Fruit fly (Drosophila melanogaster) whole organism, wandering third instar larva: ENCODE measurements around the gene CG17726.
A peak's percentile ranks its signal among the peaks of the same experiment; 100 is the strongest.

Experiments used
- Abd-B ChIP-seq: fragments of >200 bp; optimal IDR thresholded peaks from 2 replicates; lab custom pipeline; 2017; ENCODE audit warnings: missing biosample characterization, missing genetic modification characterization
- CG32264 ChIP-seq: fragments of 200-800 bp; sonication (Bioruptor generic); optimal IDR thresholded peaks from 2 replicates; lab custom pipeline; 2016; ENCODE audit warnings: missing biosample characterization, missing genetic modification characterization
- CG9705 ChIP-seq: fragments of 200-800 bp; sonication (Bioruptor generic); optimal IDR thresholded peaks from 2 replicates; lab custom pipeline; 2018; ENCODE audit warnings: missing biosample characterization, mild to moderate bottlenecking, missing genetic modification characterization
- CrebA ChIP-seq: fragments of 200-800 bp; sonication (Bioruptor generic); optimal IDR thresholded peaks from 2 replicates; lab custom pipeline; 2016; ENCODE audit warnings: missing biosample characterization, mild to moderate bottlenecking, missing genetic modification characterization, borderline replicate concordance
- Dfd ChIP-seq: fragments of >200 bp; optimal IDR thresholded peaks from 2 replicates; lab custom pipeline; 2017; ENCODE audit warnings: missing biosample characterization, missing genetic modification characterization
- Dif ChIP-seq: fragments of 200-275, 200-300 bp; sonication (Bioruptor generic); optimal IDR thresholded peaks from 2 replicates; lab custom pipeline; 2018; ENCODE audit warnings: missing biosample characterization, missing genetic modification characterization; ENCODE audit not compliant: partially characterized antibody
- GATAd ChIP-seq: sonication (Bioruptor generic); optimal IDR thresholded peaks from 2 replicates; lab custom pipeline; 2016; ENCODE audit warnings: missing biosample characterization, missing genetic modification characterization
- HLH106 ChIP-seq: fragments of 200-800 bp; optimal IDR thresholded peaks from 3 replicates; lab custom pipeline; 2019; ENCODE audit warnings: missing biosample characterization, mild to moderate bottlenecking, missing genetic modification characterization, moderate library complexity
- Hnf4 ChIP-seq: fragments of 200-800 bp; sonication (Bioruptor generic); optimal IDR thresholded peaks from 2 replicates; lab custom pipeline; 2016; ENCODE audit warnings: missing biosample characterization, mild to moderate bottlenecking, missing genetic modification characterization
- Hr78 ChIP-seq: fragments of >200 bp; optimal IDR thresholded peaks from 2 replicates; lab custom pipeline; 2017; ENCODE audit warnings: missing biosample characterization, missing genetic modification characterization
- Hr83 ChIP-seq: fragments of 200-300 bp; sonication (Bioruptor generic); optimal IDR thresholded peaks from 2 replicates; lab custom pipeline; 2016; ENCODE audit warnings: missing biosample characterization, mild to moderate bottlenecking, missing genetic modification characterization, moderate library complexity; ENCODE audit not compliant: poor library complexity, severe bottlenecking
- Jra ChIP-seq: sonication (Bioruptor generic); optimal IDR thresholded peaks from 2 replicates; lab custom pipeline; 2016; ENCODE audit warnings: missing biosample characterization, missing genetic modification characterization
- Mio ChIP-seq: sonication (Bioruptor generic); optimal IDR thresholded peaks from 2 replicates; lab custom pipeline; 2016; ENCODE audit warnings: missing biosample characterization, missing genetic modification characterization
- Myc ChIP-seq: fragments of >200 bp; optimal IDR thresholded peaks from 2 replicates; lab custom pipeline; 2017
- N ChIP-seq: fragments of >200 bp; optimal IDR thresholded peaks from 2 replicates; lab custom pipeline; 2018; ENCODE audit warnings: missing biosample characterization, missing external identifiers, missing genetic modification characterization
- OdsH ChIP-seq: fragments of 200-800 bp; sonication (Bioruptor generic); optimal IDR thresholded peaks from 2 replicates; lab custom pipeline; 2016; ENCODE audit warnings: missing biosample characterization, mild to moderate bottlenecking, missing genetic modification characterization
- Rel ChIP-seq, 2 experiments: fragments of 200-800 bp; sonication (Bioruptor generic) in 1 of 2; optimal IDR thresholded peaks; 2 replicates in 1 of 2; 3 replicates in 1 of 2; lab custom pipeline; 2016 to 2019; ENCODE audit warnings: mild to moderate bottlenecking in 2 of 2, missing biosample characterization in 2 of 2, missing genetic modification characterization in 2 of 2, moderate library complexity in 1 of 2
- Sp1 ChIP-seq: fragments of 200-800 bp; sonication (Bioruptor generic); optimal IDR thresholded peaks from 3 replicates; lab custom pipeline; 2019; ENCODE audit warnings: missing biosample characterization, mild to moderate bottlenecking, missing genetic modification characterization, moderate library complexity
- Vsx2 ChIP-seq: fragments of 200-300, 225-300 bp; sonication (Bioruptor generic); optimal IDR thresholded peaks from 2 replicates; lab custom pipeline; 2018; ENCODE audit warnings: missing biosample characterization, missing genetic modification characterization; ENCODE audit not compliant: partially characterized antibody
- br ChIP-seq: fragments of 200-800 bp; sonication (Bioruptor generic); optimal IDR thresholded peaks from 2 replicates; lab custom pipeline; 2016; ENCODE audit warnings: missing biosample characterization, missing genetic modification characterization
- brk ChIP-seq: fragments of 200-800 bp; sonication (Bioruptor generic); optimal IDR thresholded peaks from 2 replicates; lab custom pipeline; 2016; ENCODE audit warnings: missing biosample characterization, mild to moderate bottlenecking, missing genetic modification characterization
- dl ChIP-seq, 2 experiments: fragments of 175-275, 200-275 bp in 1 of 2; fragments of 200-275 bp in 1 of 2; sonication (Bioruptor generic); optimal IDR thresholded peaks; lab custom pipeline; 2018; ENCODE audit warnings: mild to moderate bottlenecking in 2 of 2, missing biosample characterization in 2 of 2, missing genetic modification characterization in 2 of 2, moderate library complexity in 2 of 2; ENCODE audit not compliant: partially characterized antibody in 2 of 2, insufficient read depth in 1 of 2
- dmrt93B ChIP-seq: fragments of 200-800 bp; sonication (Bioruptor generic); optimal IDR thresholded peaks from 2 replicates; lab custom pipeline; 2018; ENCODE audit warnings: missing biosample characterization, mild to moderate bottlenecking, missing genetic modification characterization
- dsf ChIP-seq: sonication (Bioruptor generic); optimal IDR thresholded peaks from 2 replicates; lab custom pipeline; 2016; ENCODE audit warnings: missing biosample characterization, missing genetic modification characterization, borderline replicate concordance
- ey ChIP-seq: fragments of 200-800 bp; sonication (Bioruptor generic); optimal IDR thresholded peaks from 2 replicates; lab custom pipeline; 2016; ENCODE audit warnings: missing biosample characterization, missing genetic modification characterization
- foxo ChIP-seq, 2 experiments: fragments of 200-800 bp; sonication (Bioruptor generic); optimal IDR thresholded peaks; 2 replicates in 1 of 2; 3 replicates in 1 of 2; lab custom pipeline; 2016 to 2017; ENCODE audit warnings: missing biosample characterization in 2 of 2, missing genetic modification characterization in 2 of 2
- fru ChIP-seq: fragments of 200-800 bp; sonication (Bioruptor generic); optimal IDR thresholded peaks from 3 replicates; lab custom pipeline; 2016; ENCODE audit warnings: missing biosample characterization, mild to moderate bottlenecking, missing genetic modification characterization
- h ChIP-seq: fragments of 200-800 bp; sonication (Bioruptor generic); optimal IDR thresholded peaks from 3 replicates; lab custom pipeline; 2016; ENCODE audit warnings: missing biosample characterization, mild to moderate bottlenecking, missing genetic modification characterization
- jim ChIP-seq: fragments of 175-275, 200-325 bp; sonication (Bioruptor generic); optimal IDR thresholded peaks from 2 replicates; lab custom pipeline; 2016; ENCODE audit warnings: missing biosample characterization, mild to moderate bottlenecking, missing genetic modification characterization
- lola ChIP-seq: fragments of >200 bp; optimal IDR thresholded peaks from 2 replicates; lab custom pipeline; 2017; ENCODE audit warnings: missing biosample characterization, missing genetic modification characterization
- psq ChIP-seq: fragments of 200-800 bp; sonication (Bioruptor generic); optimal IDR thresholded peaks from 3 replicates; lab custom pipeline; 2017; ENCODE audit warnings: missing biosample characterization, mild to moderate bottlenecking, missing genetic modification characterization, moderate library complexity
- rgr ChIP-seq: fragments of 200-800 bp; sonication (Bioruptor generic); optimal IDR thresholded peaks from 3 replicates; lab custom pipeline; 2016; ENCODE audit warnings: missing biosample characterization, mild to moderate bottlenecking, missing genetic modification characterization
- sage ChIP-seq: fragments of 200-800 bp; sonication (Bioruptor generic); optimal IDR thresholded peaks from 2 replicates; lab custom pipeline; 2016; ENCODE audit warnings: missing biosample characterization, mild to moderate bottlenecking, missing genetic modification characterization
- sv ChIP-seq: fragments of 200-800 bp; sonication (Bioruptor generic); optimal IDR thresholded peaks from 3 replicates; lab custom pipeline; 2016; ENCODE audit warnings: missing biosample characterization, missing genetic modification characterization
- tai ChIP-seq: sonication (Bioruptor generic); optimal IDR thresholded peaks from 2 replicates; lab custom pipeline; 2016; ENCODE audit warnings: missing biosample characterization, missing genetic modification characterization
- usp ChIP-seq: fragments of >200 bp; optimal IDR thresholded peaks from 2 replicates; lab custom pipeline; 2017; ENCODE audit warnings: missing biosample characterization, missing genetic modification characterization
- woc ChIP-seq: sonication (Bioruptor generic); optimal IDR thresholded peaks from 2 replicates; lab custom pipeline; 2016; ENCODE audit warnings: missing biosample characterization, mild to moderate bottlenecking, missing genetic modification characterization

CG17726 gene

dm6 chr3R:11216156-11216630, 10.4 kb upstream of the CG17726 start, which contains the start of the genes RpS25 and CG4820:
Gene RpS25, minus strand, starts transcription at chr3R:11216287.
Gene CG4820, plus strand, starts transcription at chr3R:11216535.
- peak; percentile 83 for TF ChIP-seq HLH106
- no peak for TF ChIP-seq usp (GFP tag; lab: Kevin White, UChicago)
- peak; percentile 52 for TF ChIP-seq Dif (GFP tag; lab: Kevin White, UChicago)
- peak; percentile 88 for TF ChIP-seq br (GFP tag; lab: Kevin White, UChicago)
- no peak for TF ChIP-seq Rel (GFP tag; optimal IDR thresholded peaks at IDR 0.05; lab: Kevin White, UChicago)
- peak; percentile 61 for TF ChIP-seq Rel (tag; optimal IDR thresholded peaks at IDR 0.05; lab: Kevin White, UChicago)
- TF ChIP-seq Hnf4 (GFP tag; lab: Kevin White, UChicago): peak; percentile 52
- TF ChIP-seq Myc (lab: Kevin White, UChicago): peak; percentile 60
- peak; percentile 77 for TF ChIP-seq Mio (GFP tag; lab: Kevin White, UChicago)
- TF ChIP-seq dl (GFP tag; optimal IDR thresholded peaks at IDR 0.05; lab: Kevin White, UChicago; ENCODE audit: insufficient read depth in 1 of 2, partially characterized antibody in 2 of 2): no peak
- peak; percentile 89 for TF ChIP-seq Sp1
- no peak for TF ChIP-seq sage (GFP tag; lab: Kevin White, UChicago)
- TF ChIP-seq sv: peak; percentile 82
- peak; percentile 93 for TF ChIP-seq rgr
- no peak for TF ChIP-seq jim
- TF ChIP-seq psq (GFP tag; lab: Kevin White, UChicago): peak; percentile 63
- peak; percentile 83 for TF ChIP-seq fru (GFP tag; lab: Kevin White, UChicago)
- TF ChIP-seq brk: no peak
- TF ChIP-seq OdsH: peak; percentile 82
- TF ChIP-seq Hr78 (GFP tag; lab: Kevin White, UChicago): no peak
- peak; percentile 18 for TF ChIP-seq dsf
- TF ChIP-seq foxo (GFP tag; optimal IDR thresholded peaks at IDR 0.05; lab: Kevin White, UChicago): peak in 1 of 2 experiments; percentile 78
- peak; percentile 95 for TF ChIP-seq dmrt93B (GFP tag; lab: Kevin White, UChicago)
- peak; percentile 95 for TF ChIP-seq Vsx2 (GFP tag; lab: Kevin White, UChicago)
- peak; percentile 12 for TF ChIP-seq woc (GFP tag; lab: Kevin White, UChicago)
- peak; percentile 56 for TF ChIP-seq CG32264 (GFP tag; lab: Kevin White, UChicago)
- TF ChIP-seq Abd-B (GFP tag; lab: Kevin White, UChicago): no peak
- TF ChIP-seq CG9705 (GFP tag; lab: Kevin White, UChicago): peak; percentile 91
- no peak for TF ChIP-seq Dfd
- peak; percentile 78 for TF ChIP-seq Jra (GFP tag; lab: Kevin White, UChicago)
- TF ChIP-seq h (GFP tag; lab: Kevin White, UChicago): peak; percentile 89
- TF ChIP-seq Hr83 (GFP tag; lab: Kevin White, UChicago): peak; percentile 93
- TF ChIP-seq ey (GFP tag; lab: Kevin White, UChicago): peak; percentile 69

- TF ChIP-seq Hnf4 (GFP tag; lab: Kevin White, UChicago): no peak
- TF ChIP-seq Hr83 (GFP tag; lab: Kevin White, UChicago): peak; percentile 46
- TF ChIP-seq woc (GFP tag; lab: Kevin White, UChicago): peak; percentile 64
- peak; percentile 8 for TF ChIP-seq h (GFP tag; lab: Kevin White, UChicago)
Observed at dm6 chr3R:11219883-11220282, 6.7 kb upstream of the CG17726 start, which contains the start of gene CG6689. Gene CG6689, minus strand, starts transcription at chr3R:11220064.

- TF ChIP-seq Hnf4 (GFP tag; lab: Kevin White, UChicago) (peak; percentile 87), CG9705 (GFP tag; lab: Kevin White, UChicago) (peak; percentile 54), Mio (GFP tag; lab: Kevin White, UChicago) (no peak), sv (peak; percentile 63), OdsH (peak; percentile 69), Jra (GFP tag; lab: Kevin White, UChicago) (peak; percentile 71), dmrt93B (GFP tag; lab: Kevin White, UChicago) (peak; percentile 35), jim (no peak), brk (no peak), lola (no peak), tai (no peak), Dif (GFP tag; lab: Kevin White, UChicago) (peak; percentile 60), Hr83 (GFP tag; lab: Kevin White, UChicago) (peak; percentile 90), Myc (lab: Kevin White, UChicago) (peak; percentile 43), HLH106 (peak; percentile 67), CrebA (GFP tag; lab: Kevin White, UChicago) (no peak), Vsx2 (GFP tag; lab: Kevin White, UChicago) (no peak), psq (GFP tag; lab: Kevin White, UChicago) (peak; percentile 46), rgr (peak; percentile 87), N (no peak), sage (GFP tag; lab: Kevin White, UChicago) (no peak), CG32264 (GFP tag; lab: Kevin White, UChicago) (peak; percentile 16), woc (GFP tag; lab: Kevin White, UChicago) (peak; percentile 37), Abd-B (GFP tag; lab: Kevin White, UChicago) (no peak), GATAd (no peak), br (GFP tag; lab: Kevin White, UChicago) (peak; percentile 66), usp (GFP tag; lab: Kevin White, UChicago) (no peak), h (GFP tag; lab: Kevin White, UChicago) (peak; percentile 84), Dfd (no peak), dsf (peak; percentile 45), Rel (GFP tag; optimal IDR thresholded peaks at IDR 0.05; lab: Kevin White, UChicago) (no peak), Rel (tag; optimal IDR thresholded peaks at IDR 0.05; lab: Kevin White, UChicago) (peak; percentile 74), fru (GFP tag; lab: Kevin White, UChicago) (peak; percentile 75), Hr78 (GFP tag; lab: Kevin White, UChicago) (no peak)
Observed at dm6 chr3R:11221437-11222230, 4.9 kb upstream of the CG17726 start, which contains the start of the genes CG6693 and RpL3. Gene CG6693, minus strand, starts transcription at chr3R:11221639. Gene RpL3, plus strand, starts transcription at chr3R:11221894.
